Fruit fly (Drosophila melanogaster) whole organism, adult: ENCODE results near the gene Klp64D.

Experiments
- CG11617 ChIP-seq: fragments of 200-800 bp; sonication (Bioruptor generic); optimal IDR thresholded peaks from 2 replicates; lab custom pipeline; 2017; ENCODE audit warnings: mild to moderate bottlenecking, missing biosample characterization, missing genetic modification reagents, missing genetic modification characterization
- CG12768 ChIP-seq: fragments of 200-800 bp; sonication (Bioruptor generic); optimal IDR thresholded peaks from 2 replicates; lab custom pipeline; 2017; ENCODE audit warnings: missing biosample characterization, missing genetic modification characterization, mild to moderate bottlenecking, moderate library complexity, missing genetic modification reagents
- CG14711 ChIP-seq: fragments of 200-800 bp; sonication (Bioruptor generic); optimal IDR thresholded peaks from 2 replicates; lab custom pipeline; 2018; ENCODE audit warnings: missing biosample characterization, mild to moderate bottlenecking, missing genetic modification characterization, moderate library complexity
- CG1620 ChIP-seq: fragments of 200-800 bp; sonication (Bioruptor generic); optimal IDR thresholded peaks from 2 replicates; lab custom pipeline; 2016; ENCODE audit warnings: missing biosample characterization, missing genetic modification characterization
- CG33017 ChIP-seq: fragments of 200-800 bp; sonication (Bioruptor generic); optimal IDR thresholded peaks from 2 replicates; lab custom pipeline; 2018; ENCODE audit warnings: missing biosample characterization, mild to moderate bottlenecking, missing genetic modification characterization, moderate library complexity
- CG5204 ChIP-seq: fragments of 200-800 bp; sonication (Bioruptor generic); optimal IDR thresholded peaks from 2 replicates; lab custom pipeline; 2016; ENCODE audit warnings: missing biosample characterization, missing genetic modification characterization
- CG7045 ChIP-seq: fragments of 200-800 bp; sonication (Bioruptor generic); optimal IDR thresholded peaks from 2 replicates; lab custom pipeline; 2017; ENCODE audit warnings: missing biosample characterization, mild to moderate bottlenecking, missing genetic modification characterization
- CG7101 ChIP-seq: fragments of 200-800 bp; sonication (Bioruptor generic); optimal IDR thresholded peaks from 2 replicates; lab custom pipeline; 2018; ENCODE audit warnings: missing biosample characterization, mild to moderate bottlenecking, missing genetic modification characterization, moderate library complexity
- Clk ChIP-seq: fragments of 200-800 bp; sonication (Bioruptor generic); optimal IDR thresholded peaks from 2 replicates; lab custom pipeline; 2017; ENCODE audit warnings: missing biosample characterization, missing genetic modification characterization
- Crg-1 ChIP-seq: fragments of 200-800 bp; sonication (Bioruptor generic); optimal IDR thresholded peaks from 2 replicates; lab custom pipeline; 2016; ENCODE audit warnings: missing biosample characterization, missing genetic modification characterization
- Hr96 ChIP-seq: fragments of 200-800 bp; sonication (Bioruptor generic); optimal IDR thresholded peaks from 2 replicates; lab custom pipeline; 2016; ENCODE audit warnings: missing biosample characterization, missing genetic modification characterization
- Mnt ChIP-seq: fragments of 200-800 bp; sonication (Bioruptor generic); optimal IDR thresholded peaks from 2 replicates; lab custom pipeline; 2016; ENCODE audit warnings: missing biosample characterization, mild to moderate bottlenecking, missing genetic modification characterization
- bab1 ChIP-seq: fragments of 200-800 bp; sonication (Bioruptor generic); optimal IDR thresholded peaks from 3 replicates; lab custom pipeline; 2019; ENCODE audit warnings: missing biosample characterization, mild to moderate bottlenecking, missing genetic modification characterization, moderate library complexity
- cic ChIP-seq: fragments of 200-800 bp; sonication (Bioruptor generic); optimal IDR thresholded peaks from 2 replicates; lab custom pipeline; 2017; ENCODE audit warnings: missing biosample characterization, mild to moderate bottlenecking, missing genetic modification characterization, moderate library complexity
- cnc ChIP-seq, 2 experiments: fragments of >200 bp; optimal IDR thresholded peaks; 2 replicates each; lab custom pipeline; 2017
- kay ChIP-seq: fragments of 200-800 bp; sonication (Bioruptor generic); peaks from one replicate; lab custom pipeline; 2016; ENCODE audit warnings: missing biosample characterization, missing genetic modification characterization, borderline replicate concordance
- ovo ChIP-seq: fragments of 200-800 bp; sonication (Bioruptor generic); optimal IDR thresholded peaks from 2 replicates; lab custom pipeline; 2016; ENCODE audit warnings: missing biosample characterization, missing genetic modification characterization
- pad ChIP-seq: fragments of 200-800 bp; sonication (Bioruptor generic); optimal IDR thresholded peaks from 3 replicates; lab custom pipeline; 2017; ENCODE audit warnings: missing biosample characterization, missing genetic modification characterization, mild to moderate bottlenecking, moderate library complexity, missing genetic modification reagents
- tj ChIP-seq: fragments of 200-800 bp; sonication (Bioruptor generic); optimal IDR thresholded peaks from 3 replicates; lab custom pipeline; 2017; ENCODE audit warnings: missing biosample characterization, mild to moderate bottlenecking, missing genetic modification characterization, moderate library complexity
- toe ChIP-seq: fragments of 200-800 bp; sonication (Bioruptor generic); optimal IDR thresholded peaks from 2 replicates; lab custom pipeline; 2016; ENCODE audit warnings: missing biosample characterization, missing genetic modification characterization

Gene Klp64D

DNA sequence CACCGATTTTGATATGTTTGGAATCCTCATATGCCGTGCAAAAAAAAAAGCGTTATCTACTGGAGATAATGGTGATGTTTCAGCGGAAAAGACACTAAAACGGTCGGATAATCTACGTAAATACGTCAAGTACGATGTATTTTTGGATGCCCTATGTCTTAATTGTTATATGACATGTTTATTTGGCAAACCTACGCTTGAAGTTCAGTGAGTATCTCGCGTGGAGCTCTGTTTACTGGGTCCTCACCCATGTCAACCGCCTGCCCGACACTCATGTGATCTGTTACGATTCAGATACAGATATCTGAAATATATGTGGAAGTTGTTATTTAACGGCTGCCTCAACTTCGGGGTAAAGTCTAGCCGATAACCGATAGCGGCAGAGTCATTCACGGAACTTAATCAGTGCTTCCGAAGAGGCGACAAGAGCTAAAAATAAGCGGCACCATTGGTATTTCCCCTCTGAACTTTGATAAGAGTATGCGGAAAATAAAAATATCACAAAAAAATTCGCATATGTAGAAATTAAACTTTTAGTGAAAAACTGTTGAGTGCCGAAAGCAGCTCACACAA lies 5.6 kb downstream of the Klp64D start:
- peak; percentile 33 for TF ChIP-seq CG7045
- peak; percentile 1 for TF ChIP-seq kay (GFP tag; lab: Kevin White, UChicago)
- peak; percentile 51 for TF ChIP-seq cic (GFP tag; lab: Kevin White, UChicago)
- TF ChIP-seq CG1620 = no peak
- peak; percentile 7 for TF ChIP-seq CG12768 (GFP tag; lab: Kevin White, UChicago)

DNA sequence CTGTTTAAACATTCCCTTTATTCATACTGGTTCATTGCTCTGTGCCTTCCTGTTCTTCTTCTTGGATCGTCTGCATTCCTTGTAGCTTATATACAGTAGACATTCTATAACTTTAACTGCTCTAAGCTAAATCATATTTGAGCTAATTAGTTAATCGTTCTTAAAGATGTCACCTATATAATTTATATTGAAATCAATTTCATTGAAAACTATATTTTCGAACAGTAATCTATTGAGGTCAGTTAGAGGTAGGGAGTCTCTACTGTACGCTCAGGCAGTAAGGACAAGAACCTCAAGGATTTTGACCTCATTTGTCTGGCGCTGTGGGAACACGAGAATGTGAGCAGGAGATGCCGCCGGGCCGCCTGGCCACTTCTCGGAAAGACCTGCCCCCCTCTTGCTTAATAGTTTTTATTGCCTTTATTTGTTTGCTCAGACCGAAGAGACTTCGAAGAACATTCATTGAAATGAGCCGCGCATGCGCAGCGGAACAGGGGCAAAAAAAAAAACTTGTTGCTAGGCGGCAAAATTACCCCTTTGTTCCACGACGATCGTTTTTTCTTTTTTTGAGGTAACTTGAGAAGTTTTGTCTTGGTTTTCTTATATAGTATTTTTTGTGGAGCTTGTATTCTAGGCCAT lies 6.4 kb downstream of the Klp64D start:
- TF ChIP-seq toe (GFP tag; lab: Kevin White, UChicago) (no peak), tj (GFP tag; lab: Kevin White, UChicago) (peak; percentile 27)

- TF ChIP-seq CG33017 (tag; lab: Kevin White, UChicago) (no peak), CG7045 (no peak), CG14711 (tag; lab: Kevin White, UChicago) (no peak), CG11617 (GFP tag; lab: Kevin White, UChicago) (no peak), CG12768 (GFP tag; lab: Kevin White, UChicago) (no peak), CG1620 (no peak), Hr96 (GFP tag; lab: Kevin White, UChicago) (no peak), CG5204 (GFP tag; lab: Kevin White, UChicago) (no peak), tj (GFP tag; lab: Kevin White, UChicago) (no peak), Mnt (GFP tag; lab: Kevin White, UChicago) (no peak), ovo (no peak), bab1 (GFP tag; lab: Kevin White, UChicago) (no peak), toe (GFP tag; lab: Kevin White, UChicago) (no peak), Crg-1 (GFP tag; lab: Kevin White, UChicago) (no peak), CG7101 (tag; lab: Kevin White, UChicago) (no peak), cnc (optimal IDR thresholded peaks at IDR 0.05; lab: Kevin White, UChicago) (no peak), pad (GFP tag; lab: Kevin White, UChicago) (no peak), Clk (GFP tag; lab: Kevin White, UChicago) (no peak), cic (GFP tag; lab: Kevin White, UChicago) (no peak), kay (GFP tag; lab: Kevin White, UChicago) (no peak)
Measured at dm6 chr3L:5351348-5351850, 7.8 kb downstream of the Klp64D start.

- TF ChIP-seq tj (GFP tag; lab: Kevin White, UChicago) (peak; percentile 94), CG33017 (tag; lab: Kevin White, UChicago) (no peak), CG1620 (no peak), CG5204 (GFP tag; lab: Kevin White, UChicago) (no peak), CG7101 (tag; lab: Kevin White, UChicago) (peak; percentile 33), toe (GFP tag; lab: Kevin White, UChicago) (no peak), CG14711 (tag; lab: Kevin White, UChicago) (peak; percentile 20), Clk (GFP tag; lab: Kevin White, UChicago) (no peak), Hr96 (GFP tag; lab: Kevin White, UChicago) (no peak), pad (GFP tag; lab: Kevin White, UChicago) (no peak), bab1 (GFP tag; lab: Kevin White, UChicago) (no peak), Mnt (GFP tag; lab: Kevin White, UChicago) (no peak), CG11617 (GFP tag; lab: Kevin White, UChicago) (peak; percentile 3), CG12768 (GFP tag; lab: Kevin White, UChicago) (no peak), kay (GFP tag; lab: Kevin White, UChicago) (peak; percentile 62)
Measured at dm6 chr3L:5349751-5350310, 9.4 kb downstream of the Klp64D start.

DNA sequence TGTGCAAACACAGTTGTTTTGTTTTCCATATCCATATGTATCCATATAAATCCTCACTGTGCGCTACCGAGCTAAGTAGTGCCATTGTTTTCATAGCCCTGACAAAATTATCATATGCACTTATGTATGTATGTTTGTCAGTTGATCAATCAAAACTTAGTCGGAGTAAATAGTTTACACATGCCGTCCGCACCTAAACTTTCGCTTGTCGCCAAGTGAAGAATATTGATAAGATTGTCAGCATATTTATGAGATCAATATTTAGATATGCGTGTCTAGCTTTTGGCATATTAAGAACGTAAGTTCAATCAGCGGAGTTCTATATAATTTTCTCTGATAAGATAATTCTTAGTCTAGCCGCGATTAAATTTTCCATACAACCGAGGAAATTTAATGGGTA lies 10.2 kb downstream of the Klp64D start:
- TF ChIP-seq bab1 (GFP tag; lab: Kevin White, UChicago) (no peak), cic (GFP tag; lab: Kevin White, UChicago) (peak; percentile 22), kay (GFP tag; lab: Kevin White, UChicago) (peak; percentile 14)

dm6 chr3L:5342909-5343710 lies 16.1 kb downstream of the Klp64D start:
- TF ChIP-seq kay (GFP tag; lab: Kevin White, UChicago) (peak; percentile 64), pad (GFP tag; lab: Kevin White, UChicago) (no peak), Clk (GFP tag; lab: Kevin White, UChicago) (no peak)
